Fruit fly (Drosophila melanogaster) S2 (cell line): ENCODE measurements around the gene beat-Ib.

Experiments used
- CG8478 ChIP-seq: fragments of >200 bp; optimal IDR thresholded peaks from 2 replicates; lab custom pipeline; 2018
- CTCF ChIP-seq, 2 experiments: fragments of >200 bp; optimal IDR thresholded peaks; 2 replicates each; lab custom pipeline; 2018

dm6 chr2L:15865361-15865760 lies 96.9 kb downstream of the beat-Ib start, which contains the start of gene CG42792:
- no peak for TF ChIP-seq CG8478 (lab: Kevin White, UChicago)
- no peak for TF ChIP-seq CTCF (optimal IDR thresholded peaks at IDR 0.05; lab: Kevin White, UChicago)
